Fruit fly (Drosophila melanogaster) whole organism, embryonic: Measurements from ENCODE around the gene mxt.

ENCODE experiments used
- Adf1 ChIP-seq: fragments of 200-800 bp; sonication (Bioruptor generic); IDR thresholded peaks from 2 replicates; pipeline ENCODE4 v1.3.6; 2022; ENCODE audit warnings: missing biosample characterization, missing genetic modification characterization
- Blimp-1 ChIP-seq: fragments of 200-800 bp; sonication (Bioruptor generic); optimal IDR thresholded peaks from 3 replicates; lab custom pipeline; 2018; ENCODE audit warnings: missing biosample characterization, missing genetic modification characterization, mild to moderate bottlenecking, moderate library complexity, missing genetic modification reagents
- CG11456 ChIP-seq: fragments of 200-800 bp; sonication (Bioruptor generic); IDR thresholded peaks from 3 replicates; pipeline ENCODE4 v1.3.6; 2022; ENCODE audit warnings: missing biosample characterization, missing genetic modification characterization
- CG11504 ChIP-seq: fragments of 200-800 bp; sonication (Bioruptor generic); optimal IDR thresholded peaks from 3 replicates; lab custom pipeline; 2019; ENCODE audit warnings: missing biosample characterization, mild to moderate bottlenecking, missing genetic modification characterization, moderate library complexity
- CG13894 ChIP-seq: fragments of 200-800 bp; sonication (Bioruptor generic); optimal IDR thresholded peaks from 3 replicates; lab custom pipeline; 2018; ENCODE audit warnings: missing biosample characterization, mild to moderate bottlenecking, missing genetic modification characterization, moderate library complexity
- CG3847 ChIP-seq: fragments of 200-800 bp; sonication (Bioruptor generic); IDR thresholded peaks from 2 replicates; pipeline ENCODE4 v1.3.6; 2022; ENCODE audit warnings: missing biosample characterization, missing genetic modification characterization
- CG4707 ChIP-seq: fragments of 200-800 bp; sonication (Bioruptor generic); optimal IDR thresholded peaks from 2 replicates; lab custom pipeline; 2018; ENCODE audit warnings: missing biosample characterization, mild to moderate bottlenecking, missing genetic modification characterization, moderate library complexity
- CG4730 ChIP-seq: fragments of 200-800 bp; sonication (Bioruptor generic); IDR thresholded peaks from 2 replicates; pipeline ENCODE4 v1.3.6; 2022; ENCODE audit warnings: missing biosample characterization, missing genetic modification characterization
- CG6654 ChIP-seq: fragments of 200-800 bp; sonication (Bioruptor generic); optimal IDR thresholded peaks from 2 replicates; lab custom pipeline; 2017; ENCODE audit warnings: missing biosample characterization, mild to moderate bottlenecking, missing genetic modification characterization
- CG6791 ChIP-seq: fragments of 200-800 bp; sonication (Bioruptor generic); IDR thresholded peaks from 3 replicates; pipeline ENCODE4 v1.3.6; 2022; ENCODE audit warnings: missing biosample characterization, missing genetic modification characterization; ENCODE audit not compliant: partially characterized antibody
- CHES-1-like ChIP-seq: fragments of 200-800 bp; sonication (Bioruptor generic); optimal IDR thresholded peaks from 2 replicates; lab custom pipeline; 2016; ENCODE audit warnings: missing biosample characterization, missing genetic modification characterization
- Chrac-16 ChIP-seq: fragments of 200-800 bp; sonication (Bioruptor generic); optimal IDR thresholded peaks from 3 replicates; lab custom pipeline; 2016; ENCODE audit warnings: missing biosample characterization, missing genetic modification characterization
- CkIIα-i1 ChIP-seq: fragments of 200-800 bp; sonication (Bioruptor generic); IDR thresholded peaks from 2 replicates; pipeline ENCODE4 v1.3.6; 2022; ENCODE audit warnings: missing biosample characterization, missing genetic modification characterization
- Dbx ChIP-seq: fragments of 200-800 bp; sonication (Bioruptor generic); IDR thresholded peaks from 3 replicates; pipeline ENCODE4 v1.3.6; 2022; ENCODE audit warnings: missing biosample characterization, missing genetic modification characterization
- Deaf1 ChIP-seq: fragments of 200-800 bp; optimal IDR thresholded peaks from 3 replicates; lab custom pipeline; 2019; ENCODE audit warnings: missing biosample characterization, mild to moderate bottlenecking, missing genetic modification characterization, moderate library complexity
- Dfd ChIP-seq, 2 experiments: fragments of >200 bp; optimal IDR thresholded peaks; 2 replicates each; lab custom pipeline; 2017; ENCODE audit warnings: missing biosample characterization in 2 of 2, missing genetic modification characterization in 2 of 2
- Dp ChIP-seq: fragments of 200-800 bp; sonication (Bioruptor generic); optimal IDR thresholded peaks from 2 replicates; lab custom pipeline; 2018; ENCODE audit warnings: missing biosample characterization, mild to moderate bottlenecking, missing genetic modification characterization, moderate library complexity
- Elba2 ChIP-seq: fragments of 200-800 bp; sonication (Bioruptor generic); optimal IDR thresholded peaks from 3 replicates; lab custom pipeline; 2016; ENCODE audit warnings: missing biosample characterization, missing genetic modification characterization
- HHEX ChIP-seq: fragments of 200-800 bp; sonication (Bioruptor generic); optimal IDR thresholded peaks from 3 replicates; lab custom pipeline; 2017; ENCODE audit warnings: missing biosample characterization, mild to moderate bottlenecking, missing genetic modification characterization, missing genetic modification reagents
- HmgZ ChIP-seq: fragments of 200-800 bp; sonication (Bioruptor generic); optimal IDR thresholded peaks from 2 replicates; lab custom pipeline; 2018; ENCODE audit warnings: missing biosample characterization, mild to moderate bottlenecking, missing genetic modification characterization
- Hr78 ChIP-seq, 2 experiments: fragments of 200-800 bp in 1 of 2; fragments of >200 bp in 1 of 2; sonication (Bioruptor generic) in 1 of 2; optimal IDR thresholded peaks; 2 replicates each; lab custom pipeline; 2017 to 2019; ENCODE audit warnings: missing biosample characterization in 2 of 2, missing genetic modification characterization in 2 of 2, mild to moderate bottlenecking in 1 of 2, moderate library complexity in 1 of 2
- Jarid2 ChIP-seq: fragments of 200-800 bp; sonication (Bioruptor generic); optimal IDR thresholded peaks from 3 replicates; lab custom pipeline; 2017; ENCODE audit warnings: mild to moderate bottlenecking, missing biosample characterization, missing genetic modification reagents, missing genetic modification characterization
- Med ChIP-seq: fragments of 200-800 bp; sonication (Bioruptor generic); peaks from one replicate; lab custom pipeline; 2016; ENCODE audit warnings: missing biosample characterization, missing genetic modification characterization, mild to moderate bottlenecking, inconsistent platforms, moderate library complexity
- Meics ChIP-seq: fragments of 200-800 bp; sonication (Bioruptor generic); optimal IDR thresholded peaks from 2 replicates; lab custom pipeline; 2017; ENCODE audit warnings: missing biosample characterization, mild to moderate bottlenecking, missing genetic modification characterization
- NK7.1 ChIP-seq: fragments of 200-800 bp; sonication (Bioruptor generic); optimal IDR thresholded peaks from 3 replicates; lab custom pipeline; 2016; ENCODE audit warnings: missing biosample characterization, missing genetic modification characterization
- Opbp ChIP-seq: fragments of 200-800 bp; sonication (Bioruptor generic); IDR thresholded peaks from 3 replicates; pipeline ENCODE4 v1.3.6; 2022; ENCODE audit warnings: missing biosample characterization, missing genetic modification characterization; ENCODE audit not compliant: partially characterized antibody
- Ssrp ChIP-seq: fragments of 200-800 bp; sonication (Bioruptor generic); optimal IDR thresholded peaks from 2 replicates; lab custom pipeline; 2018; ENCODE audit warnings: missing biosample characterization, mild to moderate bottlenecking, missing genetic modification characterization, moderate library complexity
- YL-1 ChIP-seq: fragments of 200-800 bp; sonication (Bioruptor generic); optimal IDR thresholded peaks from 3 replicates; lab custom pipeline; 2017; ENCODE audit warnings: missing biosample characterization, mild to moderate bottlenecking, missing genetic modification characterization
- amos ChIP-seq: fragments of 200-800 bp; sonication (Bioruptor generic); IDR thresholded peaks from 2 replicates; pipeline ENCODE4 v1.3.6; 2022; ENCODE audit warnings: missing biosample characterization, missing genetic modification characterization; ENCODE audit not compliant: partially characterized antibody
- chinmo ChIP-seq: fragments of 200-800 bp; sonication (Bioruptor generic); IDR thresholded peaks from 4 replicates; pipeline ENCODE4 v1.3.6; 2022; ENCODE audit warnings: missing biosample characterization, missing genetic modification characterization; ENCODE audit not compliant: partially characterized antibody
- chn ChIP-seq: fragments of 200-800 bp; sonication (Bioruptor generic); optimal IDR thresholded peaks from 2 replicates; lab custom pipeline; 2016; ENCODE audit warnings: missing biosample characterization, missing genetic modification characterization
- ci ChIP-seq: fragments of 200-800 bp; sonication (Bioruptor generic); IDR thresholded peaks from 3 replicates; pipeline ENCODE4 v1.3.6; 2022; ENCODE audit warnings: missing biosample characterization, missing genetic modification characterization
- dan ChIP-seq: fragments of 200-800 bp; sonication (Bioruptor generic); IDR thresholded peaks from 2 replicates; pipeline ENCODE4 v1.3.6; 2022; ENCODE audit warnings: missing biosample characterization, missing genetic modification characterization
- dpn ChIP-seq, 2 experiments: fragments of 200-800 bp; sonication (Bioruptor generic); optimal IDR thresholded peaks; 3 replicates each; lab custom pipeline; 2016; ENCODE audit warnings: missing biosample characterization in 2 of 2, missing genetic modification characterization in 2 of 2
- fd64A ChIP-seq: fragments of 200-800 bp; sonication (Bioruptor generic); optimal IDR thresholded peaks from 3 replicates; lab custom pipeline; 2018; ENCODE audit warnings: missing biosample characterization, mild to moderate bottlenecking, missing genetic modification characterization
- ftz-f1 ChIP-seq: fragments of 200-800 bp; sonication (Bioruptor generic); optimal IDR thresholded peaks from 2 replicates; lab custom pipeline; 2016; ENCODE audit warnings: missing biosample characterization, missing genetic modification characterization
- gro ChIP-seq: fragments of 200-800 bp; sonication (Bioruptor generic); optimal IDR thresholded peaks from 2 replicates; lab custom pipeline; 2016; ENCODE audit warnings: missing biosample characterization, missing genetic modification characterization
- inv ChIP-seq: fragments of 200-800 bp; sonication (Bioruptor generic); IDR thresholded peaks from 2 replicates; pipeline ENCODE4 v1.3.6; 2022; ENCODE audit warnings: missing biosample characterization, missing genetic modification characterization; ENCODE audit not compliant: partially characterized antibody
- jigr1 ChIP-seq: fragments of 200-800 bp; sonication (Bioruptor generic); IDR thresholded peaks from 3 replicates; pipeline ENCODE4 v1.3.6; 2022; ENCODE audit warnings: missing biosample characterization, missing genetic modification characterization
- lbe ChIP-seq: fragments of 200-800 bp; sonication (Bioruptor generic); optimal IDR thresholded peaks from 2 replicates; lab custom pipeline; 2016; ENCODE audit warnings: missing biosample characterization, mild to moderate bottlenecking, missing genetic modification characterization
- lilli ChIP-seq: fragments of 200-800 bp; sonication (Bioruptor generic); optimal IDR thresholded peaks from 3 replicates; lab custom pipeline; 2016; ENCODE audit warnings: missing biosample characterization, missing genetic modification characterization
- mam ChIP-seq: fragments of 200-800 bp; sonication (Bioruptor generic); optimal IDR thresholded peaks from 3 replicates; lab custom pipeline; 2016; ENCODE audit warnings: missing biosample characterization, missing genetic modification characterization
- nmo ChIP-seq: fragments of 200-800 bp; sonication (Bioruptor generic); optimal IDR thresholded peaks from 2 replicates; lab custom pipeline; 2018; ENCODE audit warnings: missing biosample characterization, mild to moderate bottlenecking, missing genetic modification characterization, moderate library complexity
- pfk ChIP-seq: fragments of 200-800 bp; sonication (Bioruptor generic); optimal IDR thresholded peaks from 2 replicates; lab custom pipeline; 2018; ENCODE audit warnings: missing biosample characterization, mild to moderate bottlenecking, missing genetic modification characterization, moderate library complexity
- psq ChIP-seq: fragments of 200-800 bp; sonication (Bioruptor generic); optimal IDR thresholded peaks from 2 replicates; lab custom pipeline; 2017; ENCODE audit warnings: missing biosample characterization, missing genetic modification characterization
- repo ChIP-seq: fragments of 200-800 bp; sonication (Bioruptor generic); optimal IDR thresholded peaks from 2 replicates; lab custom pipeline; 2016; ENCODE audit warnings: missing biosample characterization, missing genetic modification characterization
- seq ChIP-seq: fragments of 200-800 bp; sonication (Bioruptor generic); IDR thresholded peaks from 2 replicates; pipeline ENCODE4 v1.3.6; 2022; ENCODE audit warnings: missing biosample characterization, missing genetic modification characterization
- sna ChIP-seq: fragments of 200-800 bp; sonication (Bioruptor generic); IDR thresholded peaks from 2 replicates; pipeline ENCODE4 v1.3.6; 2022; ENCODE audit warnings: missing biosample characterization, missing genetic modification characterization; ENCODE audit not compliant: partially characterized antibody
- vvl ChIP-seq: fragments of 200-800 bp; sonication (Bioruptor generic); IDR thresholded peaks from 2 replicates; pipeline ENCODE4 v1.3.6; 2022; ENCODE audit warnings: missing biosample characterization, missing genetic modification characterization

Gene mxt

DNA sequence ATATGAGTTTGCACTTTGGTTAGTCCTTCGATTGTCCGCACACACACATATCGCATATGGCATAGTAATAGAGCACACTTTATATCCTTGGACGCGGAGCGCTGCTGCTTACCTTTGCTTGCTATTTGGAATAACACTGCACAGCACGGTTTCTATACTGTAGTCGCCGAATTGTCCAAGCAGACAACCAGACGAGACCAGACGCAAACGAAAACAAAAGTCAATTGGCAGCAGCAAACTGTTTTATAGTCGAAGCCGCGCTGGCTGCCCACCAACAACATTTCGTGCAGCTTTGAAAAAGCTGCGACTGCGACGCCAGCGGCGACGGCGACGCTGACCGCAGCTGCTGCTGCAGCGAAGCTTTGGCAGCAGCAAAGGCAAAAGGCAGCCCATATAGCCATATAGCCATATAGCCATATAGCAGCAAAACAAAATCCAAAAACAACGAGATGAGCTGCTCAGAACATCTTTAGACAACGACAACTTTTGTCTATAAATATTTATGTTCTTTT lies 45.3 kb downstream of the mxt start, which contains the start of gene slf:
Gene slf, minus strand, starts transcription at position 219 of the 512 bp plus-strand sequence.
- TF ChIP-seq sna = no peak
- peak; percentile 93 for TF ChIP-seq chinmo
- peak; percentile 93 for TF ChIP-seq Blimp-1 (GFP tag; lab: Kevin White, UChicago)
- peak; percentile 18 for TF ChIP-seq Jarid2 (GFP tag; lab: Kevin White, UChicago)
- peak; percentile 84 for TF ChIP-seq CG13894 (tag; lab: Kevin White, UChicago)
- no peak for TF ChIP-seq Meics
- 0 out of 3 replicates have a peak, but pooled peaks have one; percentile 7 for TF ChIP-seq Dbx (GFP tag; lab: Robert Waterston, UW)
- 0 out of 2 replicates have a peak, but pooled peaks have one; percentile 16 for TF ChIP-seq vvl
- TF ChIP-seq Chrac-16 (GFP tag; lab: Kevin White, UChicago) = no peak
- no peak for TF ChIP-seq mam (GFP tag; lab: Kevin White, UChicago)
- peak; percentile 17 for TF ChIP-seq lilli (GFP tag; lab: Kevin White, UChicago)
- TF ChIP-seq lbe (GFP tag; lab: Kevin White, UChicago) = no peak
- TF ChIP-seq nmo (GFP tag; lab: Kevin White, UChicago) = no peak
- TF ChIP-seq ftz-f1 = peak; percentile 1
- TF ChIP-seq Med (GFP tag; lab: Kevin White, UChicago) = peak; percentile 82
- TF ChIP-seq Opbp (GFP tag; lab: Robert Waterston, UW) = no peak
- TF ChIP-seq Adf1 (GFP tag; lab: Robert Waterston, UW) = peak; percentile 92
- TF ChIP-seq CkIIα-i1 = no peak
- TF ChIP-seq ci (GFP tag; lab: Robert Waterston, UW) = 0 out of 3 replicates have a peak, but pooled peaks have one; percentile 22
- TF ChIP-seq inv = peak; percentile 10; the same call in 1 of the 2 replicates

DNA sequence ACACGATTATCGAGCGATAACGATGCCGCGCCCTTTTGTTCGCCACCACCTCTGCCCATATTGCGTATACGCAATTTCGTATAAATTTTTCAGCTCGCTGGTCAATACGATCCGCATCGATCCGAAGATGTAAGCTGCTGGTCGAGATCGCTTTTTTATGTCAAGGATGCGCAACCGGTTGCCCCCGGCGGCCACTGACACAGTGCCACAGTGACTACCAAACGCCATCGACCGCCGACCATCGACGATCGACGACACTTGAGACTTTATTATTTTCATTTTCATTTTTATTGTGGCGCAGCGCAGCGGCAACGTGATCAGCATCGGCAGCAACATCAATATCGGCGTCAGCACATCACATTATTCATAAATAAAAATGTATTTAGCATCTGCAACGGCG lies 47.1 kb downstream of the mxt start:
- TF ChIP-seq CG4707 (GFP tag; lab: Kevin White, UChicago) = no peak
- no peak for TF ChIP-seq chn (GFP tag; lab: Kevin White, UChicago)
- no peak for TF ChIP-seq Dp (GFP tag; lab: Kevin White, UChicago)
- TF ChIP-seq chinmo = 0 out of 4 replicates have a peak, but pooled peaks have one; percentile 25
- no peak for TF ChIP-seq dpn (GFP tag; optimal IDR thresholded peaks at IDR 0.05; lab: Kevin White, UChicago)
- no peak for TF ChIP-seq CHES-1-like (GFP tag; lab: Kevin White, UChicago)
- no peak for TF ChIP-seq psq (GFP tag; lab: Kevin White, UChicago)
- TF ChIP-seq fd64A (GFP tag; lab: Kevin White, UChicago) = no peak
- no peak for TF ChIP-seq repo (GFP tag; lab: Kevin White, UChicago)
- TF ChIP-seq CG3847 (GFP tag; lab: Robert Waterston, UW) = no peak
- no peak for TF ChIP-seq CG11504 (tag; lab: Kevin White, UChicago)
- TF ChIP-seq ci (GFP tag; lab: Robert Waterston, UW) = 0 out of 3 replicates have a peak, but pooled peaks have one; percentile 26
- TF ChIP-seq gro (GFP tag; lab: Kevin White, UChicago) = no peak
- TF ChIP-seq jigr1 (GFP tag; lab: Robert Waterston, UW) = no peak
- TF ChIP-seq Ssrp (tag; lab: Kevin White, UChicago) = no peak
- TF ChIP-seq YL-1 (GFP tag; lab: Kevin White, UChicago) = no peak
- peak; percentile 4; the same call in 1 of the 3 replicates for TF ChIP-seq CG11456 (GFP tag; lab: Robert Waterston, UW)
- no peak for TF ChIP-seq Meics
- TF ChIP-seq CG4730 = no peak
- no peak for TF ChIP-seq NK7.1
- no peak for TF ChIP-seq seq (GFP tag; lab: Robert Waterston, UW)
- no peak for TF ChIP-seq HHEX (GFP tag; lab: Kevin White, UChicago)
- no peak for TF ChIP-seq CG6791 (GFP tag; lab: Robert Waterston, UW)
- no peak for TF ChIP-seq HmgZ (tag; lab: Kevin White, UChicago)
- no peak for TF ChIP-seq CG6654 (GFP tag; lab: Kevin White, UChicago)
- no peak for TF ChIP-seq Deaf1 (tag; lab: Kevin White, UChicago)
- no peak for TF ChIP-seq pfk (GFP tag; lab: Kevin White, UChicago)
- TF ChIP-seq Elba2 (GFP tag; lab: Kevin White, UChicago) = no peak
- TF ChIP-seq dan (GFP tag; lab: Robert Waterston, UW) = no peak
- TF ChIP-seq amos = no peak
- no peak for TF ChIP-seq Dfd (GFP tag; optimal IDR thresholded peaks at IDR 0.05; lab: Kevin White, UChicago)
- TF ChIP-seq Hr78 (GFP tag; optimal IDR thresholded peaks at IDR 0.05; lab: Kevin White, UChicago) = no peak
